Worm (Caenorhabditis elegans) whole organism, early embryonic: ENCODE measurements around the gene R07D5.2.

Experiments used
- ama-1 ChIP-seq: fragments of 150-350 bp; optimal IDR thresholded peaks from 2 replicates; lab custom pipeline; 2014
- ceh-36 ChIP-seq: sonication (generic microtip); optimal IDR thresholded peaks from 2 replicates; lab custom pipeline; 2016; ENCODE audit warnings: missing genetic modification characterization, inconsistent platforms, missing compliant biosample characterization
- ets-7 ChIP-seq: sonication (generic microtip); optimal IDR thresholded peaks from 2 replicates; lab custom pipeline; 2016; ENCODE audit warnings: missing genotype, missing genetic modification characterization, missing compliant biosample characterization
- flt-1 ChIP-seq: fragments of 200-800 bp; sonication (Bioruptor generic); IDR thresholded peaks from 2 replicates; pipeline ENCODE4 v1.3.6; 2022; ENCODE audit warnings: missing genetic modification characterization, missing compliant biosample characterization
- hmbx-1 ChIP-seq: sonication (generic microtip); optimal IDR thresholded peaks from 2 replicates; lab custom pipeline; 2016; ENCODE audit warnings: mild to moderate bottlenecking, missing genetic modification characterization, missing compliant biosample characterization
- hmg-4 ChIP-seq: fragments of 200-800 bp; sonication (Bioruptor generic); optimal IDR thresholded peaks from 2 replicates; lab custom pipeline; 2018; ENCODE audit warnings: mild to moderate bottlenecking, missing genetic modification characterization, missing compliant biosample characterization

ce11 chrX:15155054-15155453 is 38.6 kb upstream of the R07D5.2 start:
- no peak for TF ChIP-seq flt-1
- TF ChIP-seq ama-1 (lab: Kevin White, UChicago): no peak
- TF ChIP-seq ets-7 (tag; lab: Kevin White, UChicago): no peak
- no peak for TF ChIP-seq hmbx-1 (tag; lab: Kevin White, UChicago)
- no peak for TF ChIP-seq ceh-36 (tag; lab: Kevin White, UChicago)
- TF ChIP-seq hmg-4 (GFP tag; lab: Kevin White, UChicago): no peak
